Fruit fly (Drosophila melanogaster) whole organism, embryonic: ENCODE data around the gene lilli.
A peak's percentile ranks its signal among the peaks of the same experiment; 100 is the strongest.

Experiments used
- Awh ChIP-seq: fragments of 200-800 bp; sonication (Bioruptor generic); IDR thresholded peaks from 2 replicates; pipeline ENCODE4, ENCODE4 v1.3.6; 2022; ENCODE audit warnings: missing biosample characterization, missing genetic modification characterization
- CG10209 ChIP-seq: fragments of 200-800 bp; sonication (Bioruptor generic); optimal IDR thresholded peaks from 3 replicates; lab custom pipeline; 2017; ENCODE audit warnings: missing biosample characterization, mild to moderate bottlenecking, missing genetic modification characterization, missing genetic modification reagents
- CG12104 ChIP-seq: fragments of 200-800 bp; sonication (Bioruptor generic); optimal IDR thresholded peaks from 3 replicates; lab custom pipeline; 2016; ENCODE audit warnings: missing biosample characterization, missing genetic modification characterization
- CG12769 ChIP-seq: fragments of 200-800 bp; sonication (Bioruptor generic); optimal IDR thresholded peaks from 2 replicates; lab custom pipeline; 2019; ENCODE audit warnings: missing biosample characterization, mild to moderate bottlenecking, missing genetic modification characterization, moderate library complexity
- CG15011 ChIP-seq: fragments of 200-800 bp; sonication (Bioruptor generic); optimal IDR thresholded peaks from 3 replicates; lab custom pipeline; 2018; ENCODE audit warnings: missing biosample characterization, mild to moderate bottlenecking, missing genetic modification characterization
- CG15269 ChIP-seq: fragments of 200-800 bp; sonication (Bioruptor generic); optimal IDR thresholded peaks from 2 replicates; lab custom pipeline; 2018; ENCODE audit warnings: missing biosample characterization, mild to moderate bottlenecking, missing genetic modification characterization, moderate library complexity
- CG17186 ChIP-seq: fragments of 200-800 bp; sonication (Bioruptor generic); optimal IDR thresholded peaks from 3 replicates; lab custom pipeline; 2017; ENCODE audit warnings: missing biosample characterization, missing genetic modification reagents, missing genetic modification characterization
- CG17829 ChIP-seq: fragments of 200-800 bp; optimal IDR thresholded peaks from 2 replicates; lab custom pipeline; 2019; ENCODE audit warnings: missing biosample characterization, mild to moderate bottlenecking, missing genetic modification characterization, moderate library complexity
- CG2875 ChIP-seq: fragments of 200-800 bp; sonication (Bioruptor generic); optimal IDR thresholded peaks from 2 replicates; lab custom pipeline; 2017; ENCODE audit warnings: missing biosample characterization, mild to moderate bottlenecking, missing genetic modification characterization, missing genetic modification reagents
- CG30020 ChIP-seq: fragments of 200-800 bp; optimal IDR thresholded peaks from 2 replicates; lab custom pipeline; 2019; ENCODE audit warnings: missing biosample characterization, mild to moderate bottlenecking, missing genetic modification characterization, moderate library complexity
- CG3407 ChIP-seq: fragments of 200-800 bp; sonication (Bioruptor generic); optimal IDR thresholded peaks from 2 replicates; lab custom pipeline; 2018; ENCODE audit warnings: missing biosample characterization, mild to moderate bottlenecking, missing genetic modification characterization
- CG4424 ChIP-seq: fragments of 200-800 bp; sonication (Bioruptor generic); optimal IDR thresholded peaks from 3 replicates; lab custom pipeline; 2016; ENCODE audit warnings: missing biosample characterization, missing genetic modification characterization
- CG4707 ChIP-seq: fragments of 200-800 bp; sonication (Bioruptor generic); optimal IDR thresholded peaks from 2 replicates; lab custom pipeline; 2018; ENCODE audit warnings: missing biosample characterization, mild to moderate bottlenecking, missing genetic modification characterization, moderate library complexity
- CG6254 ChIP-seq: fragments of 200-800 bp; sonication (Bioruptor generic); optimal IDR thresholded peaks from 3 replicates; lab custom pipeline; 2017; ENCODE audit warnings: mild to moderate bottlenecking, missing biosample characterization, missing genetic modification reagents, missing genetic modification characterization
- CG6654 ChIP-seq: fragments of 200-800 bp; sonication (Bioruptor generic); optimal IDR thresholded peaks from 2 replicates; lab custom pipeline; 2017; ENCODE audit warnings: missing biosample characterization, mild to moderate bottlenecking, missing genetic modification characterization
- CG6813 ChIP-seq: fragments of 200-800 bp; sonication (Bioruptor generic); optimal IDR thresholded peaks from 2 replicates; lab custom pipeline; 2017; ENCODE audit warnings: missing biosample characterization, missing genetic modification characterization, mild to moderate bottlenecking, moderate library complexity, missing genetic modification reagents
- CG8388 ChIP-seq: fragments of 200-800 bp; sonication (Bioruptor generic); optimal IDR thresholded peaks from 2 replicates; lab custom pipeline; 2019; ENCODE audit warnings: missing biosample characterization, mild to moderate bottlenecking, missing genetic modification characterization, moderate library complexity
- CG9932 ChIP-seq: fragments of 200-800 bp; sonication (Bioruptor generic); IDR thresholded peaks from 2 replicates; pipeline ENCODE4 v1.3.6; 2022; ENCODE audit warnings: missing biosample characterization, missing genetic modification characterization
- D ChIP-seq, 2 experiments: fragments of 200-800 bp in 1 of 2; fragments of >200 bp in 1 of 2; sonication (Bioruptor generic) in 1 of 2; optimal IDR thresholded peaks; 2 replicates in 1 of 2; 3 replicates in 1 of 2; lab custom pipeline; 2017; ENCODE audit warnings: mild to moderate bottlenecking in 1 of 2, missing biosample characterization in 1 of 2, missing genetic modification characterization in 1 of 2, missing genetic modification reagents in 1 of 2
- H15 ChIP-seq: fragments of 200-800 bp; sonication (Bioruptor generic); IDR thresholded peaks from 3 replicates; pipeline ENCODE4 v1.3.6; 2022; ENCODE audit warnings: missing biosample characterization, missing genetic modification characterization
- Hr78 ChIP-seq, 2 experiments: fragments of 200-800 bp in 1 of 2; fragments of >200 bp in 1 of 2; sonication (Bioruptor generic) in 1 of 2; optimal IDR thresholded peaks; 2 replicates each; lab custom pipeline; 2017 to 2019; ENCODE audit warnings: missing biosample characterization in 2 of 2, missing genetic modification characterization in 2 of 2, mild to moderate bottlenecking in 1 of 2, moderate library complexity in 1 of 2
- Myb ChIP-seq: fragments of 200-800 bp; sonication (Bioruptor generic); optimal IDR thresholded peaks from 2 replicates; lab custom pipeline; 2016; ENCODE audit warnings: missing biosample characterization, missing genetic modification characterization
- Neu2 ChIP-seq: fragments of 200-800 bp; sonication (Bioruptor generic); optimal IDR thresholded peaks from 3 replicates; lab custom pipeline; 2016; ENCODE audit warnings: missing biosample characterization, missing genetic modification characterization, borderline replicate concordance
- Nf-YA ChIP-seq: fragments of 200-800 bp; sonication (Bioruptor generic); IDR thresholded peaks from 2 replicates; pipeline ENCODE4 v1.3.6; 2022; ENCODE audit warnings: missing biosample characterization, missing genetic modification characterization
- Nf-YB ChIP-seq: fragments of 200-800 bp; sonication (Bioruptor generic); optimal IDR thresholded peaks from 3 replicates; lab custom pipeline; 2019; ENCODE audit warnings: missing biosample characterization, mild to moderate bottlenecking, missing genetic modification characterization, moderate library complexity
- Sox100B ChIP-seq: fragments of 200-800 bp; sonication (Bioruptor generic); optimal IDR thresholded peaks from 3 replicates; lab custom pipeline; 2018; ENCODE audit warnings: missing biosample characterization, mild to moderate bottlenecking, missing genetic modification characterization
- ato ChIP-seq: fragments of 200-800 bp; sonication (Bioruptor generic); IDR thresholded peaks from 2 replicates; pipeline ENCODE4 v1.3.6; 2022; ENCODE audit warnings: missing biosample characterization, missing genetic modification characterization; ENCODE audit not compliant: partially characterized antibody
- bab2 ChIP-seq: fragments of 200-800 bp; sonication (Bioruptor generic); optimal IDR thresholded peaks from 2 replicates; lab custom pipeline; 2016; ENCODE audit warnings: missing biosample characterization, missing genetic modification characterization
- bbx ChIP-seq: fragments of 200-800 bp; sonication (Bioruptor generic); IDR thresholded peaks from 2 replicates; pipeline ENCODE4 v1.3.6; 2022; ENCODE audit warnings: missing biosample characterization, missing genetic modification characterization; ENCODE audit not compliant: partially characterized antibody
- chif ChIP-seq, 2 experiments: fragments of 200-800 bp; sonication (Bioruptor generic); optimal IDR thresholded peaks; 3 replicates each; lab custom pipeline; 2016; ENCODE audit warnings: missing biosample characterization in 2 of 2, missing genetic modification characterization in 2 of 2
- da ChIP-seq: fragments of 200-800 bp; sonication (Bioruptor generic); optimal IDR thresholded peaks from 2 replicates; lab custom pipeline; 2016; ENCODE audit warnings: missing biosample characterization, missing genetic modification characterization
- dati ChIP-seq: fragments of 200-800 bp; sonication (Bioruptor generic); IDR thresholded peaks from 2 replicates; pipeline ENCODE4 v1.3.6; 2022; ENCODE audit warnings: missing biosample characterization, missing genetic modification characterization
- dimm ChIP-seq: fragments of 200-800 bp; sonication (Bioruptor generic); IDR thresholded peaks from 2 replicates; pipeline ENCODE4 v1.3.6; 2022; ENCODE audit warnings: missing biosample characterization, missing genetic modification characterization
- fru ChIP-seq: fragments of >200 bp; optimal IDR thresholded peaks from 2 replicates; lab custom pipeline; 2017
- gem ChIP-seq: fragments of 200-800 bp; sonication (Bioruptor generic); optimal IDR thresholded peaks from 2 replicates; lab custom pipeline; 2019; ENCODE audit warnings: missing biosample characterization, mild to moderate bottlenecking, missing genetic modification characterization, moderate library complexity
- hbn ChIP-seq: fragments of 200-800 bp; sonication (Bioruptor generic); IDR thresholded peaks from 2 replicates; pipeline ENCODE4 v1.3.6; 2022; ENCODE audit warnings: missing biosample characterization, missing genetic modification characterization; ENCODE audit not compliant: partially characterized antibody
- insv ChIP-seq, 2 experiments: fragments of 200-800 bp; sonication (Bioruptor generic); optimal IDR thresholded peaks; 3 replicates each; lab custom pipeline; 2016 to 2018; ENCODE audit warnings: missing biosample characterization in 2 of 2, missing genetic modification characterization in 2 of 2
- ken ChIP-seq: fragments of 200-800 bp; sonication (Bioruptor generic); IDR thresholded peaks from 3 replicates; pipeline ENCODE4 v1.3.6; 2022; ENCODE audit warnings: missing biosample characterization, missing genetic modification characterization
- klu ChIP-seq: fragments of 200-800 bp; sonication (Bioruptor generic); IDR thresholded peaks from 2 replicates; pipeline ENCODE4 v1.3.6; 2022; ENCODE audit warnings: missing biosample characterization, missing genetic modification characterization
- nau ChIP-seq: fragments of 200-800 bp; sonication (Bioruptor generic); optimal IDR thresholded peaks from 3 replicates; lab custom pipeline; 2017; ENCODE audit warnings: missing biosample characterization, mild to moderate bottlenecking, missing genetic modification characterization, missing genetic modification reagents
- p53 ChIP-seq: fragments of 200-800 bp; sonication (Bioruptor generic); optimal IDR thresholded peaks from 2 replicates; lab custom pipeline; 2016; ENCODE audit warnings: missing biosample characterization, missing genetic modification characterization
- psq ChIP-seq: fragments of 200-800 bp; sonication (Bioruptor generic); optimal IDR thresholded peaks from 2 replicates; lab custom pipeline; 2017; ENCODE audit warnings: missing biosample characterization, missing genetic modification characterization
- row ChIP-seq: fragments of 200-800 bp; sonication (Bioruptor generic); IDR thresholded peaks from 3 replicates; pipeline ENCODE4 v1.3.6; 2022; ENCODE audit warnings: missing biosample characterization, missing genetic modification characterization
- sens ChIP-seq: fragments of 200-800 bp; sonication (Bioruptor generic); peaks from one replicate; lab custom pipeline; 2016; ENCODE audit warnings: missing biosample characterization, missing genetic modification characterization
- sna ChIP-seq: fragments of 200-800 bp; sonication (Bioruptor generic); IDR thresholded peaks from 2 replicates; pipeline ENCODE4 v1.3.6; 2022; ENCODE audit warnings: missing biosample characterization, missing genetic modification characterization; ENCODE audit not compliant: partially characterized antibody
- sr ChIP-seq: fragments of 200-800 bp; sonication (Bioruptor generic); IDR thresholded peaks from 3 replicates; pipeline ENCODE4 v1.3.6; 2022; ENCODE audit warnings: missing biosample characterization, missing genetic modification characterization
- stwl ChIP-seq: fragments of 200-800 bp; sonication (Bioruptor generic); optimal IDR thresholded peaks from 3 replicates; lab custom pipeline; 2018; ENCODE audit warnings: missing biosample characterization, mild to moderate bottlenecking, missing genetic modification characterization, moderate library complexity
- tgo ChIP-seq: fragments of 200-800 bp; sonication (Bioruptor generic); IDR thresholded peaks from 3 replicates; pipeline ENCODE4 v1.3.6; 2022; ENCODE audit warnings: missing biosample characterization, missing genetic modification characterization
- twi ChIP-seq: fragments of 200-800 bp; optimal IDR thresholded peaks from 2 replicates; lab custom pipeline; 2019; ENCODE audit warnings: missing biosample characterization, mild to moderate bottlenecking, missing genetic modification characterization, moderate library complexity

lilli gene

dm6 chr2L:2972439-2972936 lies 86.8 kb downstream of the lilli start, which contains the start of the genes Rrp1 and gammaTub23C (continued):
- no peak for TF ChIP-seq D (optimal IDR thresholded peaks at IDR 0.05; lab: Kevin White, UChicago)
- peak; percentile 88 for TF ChIP-seq D (GFP tag; optimal IDR thresholded peaks at IDR 0.05; lab: Kevin White, UChicago)
- peak; percentile 63 for TF ChIP-seq bab2 (GFP tag; lab: Kevin White, UChicago)
- peak; percentile 84 for TF ChIP-seq CG3407 (GFP tag; lab: Kevin White, UChicago)
- TF ChIP-seq Myb (GFP tag; lab: Kevin White, UChicago): peak; percentile 56
- peak; percentile 95 for TF ChIP-seq CG4424
- TF ChIP-seq hbn: no peak
- peak; percentile 93 for TF ChIP-seq CG10209
- no peak for TF ChIP-seq da (GFP tag; lab: Kevin White, UChicago)
- peak; percentile 93 for TF ChIP-seq CG12104 (GFP tag; lab: Kevin White, UChicago)
- TF ChIP-seq bbx (GFP tag; lab: Robert Waterston, UW): no peak
- TF ChIP-seq gem (tag; lab: Kevin White, UChicago): peak; percentile 95
- peak; percentile 95 for TF ChIP-seq Sox100B (GFP tag; lab: Kevin White, UChicago)
- 0 out of 2 replicates have a peak, but pooled peaks have one; percentile 24 for TF ChIP-seq dimm (GFP tag; lab: Robert Waterston, UW)
- TF ChIP-seq CG6813 (GFP tag; lab: Kevin White, UChicago): peak; percentile 72
- peak; percentile 77 for TF ChIP-seq CG6254 (GFP tag; lab: Kevin White, UChicago)
- TF ChIP-seq fru (lab: Kevin White, UChicago): no peak
- TF ChIP-seq Nf-YA (GFP tag; lab: Robert Waterston, UW): no peak
- peak; percentile 83 for TF ChIP-seq CG30020 (tag; lab: Kevin White, UChicago)
- TF ChIP-seq CG6654 (GFP tag; lab: Kevin White, UChicago): peak; percentile 80
- TF ChIP-seq CG15011: peak; percentile 87
- TF ChIP-seq CG12769 (tag; lab: Kevin White, UChicago): no peak
- TF ChIP-seq CG4707 (GFP tag; lab: Kevin White, UChicago): peak; percentile 47
- peak; percentile 92 for TF ChIP-seq CG17829
- TF ChIP-seq psq (GFP tag; lab: Kevin White, UChicago): peak; percentile 71
- TF ChIP-seq row (GFP tag; lab: Robert Waterston, UW): peak; percentile 93
- TF ChIP-seq CG2875 (GFP tag; lab: Kevin White, UChicago): peak; percentile 73
- TF ChIP-seq ken (GFP tag; lab: Robert Waterston, UW): peak; percentile 44; the same call in 1 of the 3 replicates
- TF ChIP-seq H15: peak; percentile 74; the same call in 2 of the 3 replicates
- TF ChIP-seq tgo: peak; percentile 86
- peak; percentile 90 for TF ChIP-seq CG15269 (tag; lab: Kevin White, UChicago)
- TF ChIP-seq Awh (GFP tag; lab: Robert Waterston, UW): no peak
- peak; percentile 89 for TF ChIP-seq twi (tag; lab: Kevin White, UChicago)
- peak in 1 of 2 experiments; percentile 74 for TF ChIP-seq insv (GFP tag; optimal IDR thresholded peaks at IDR 0.05; lab: Kevin White, UChicago)
- no peak for TF ChIP-seq ato (GFP tag; lab: Robert Waterston, UW)
- TF ChIP-seq chif (GFP tag; optimal IDR thresholded peaks at IDR 0.05; lab: Kevin White, UChicago): peak; percentile 48 to 81
- no peak for TF ChIP-seq sr (GFP tag; lab: Robert Waterston, UW)
- peak; percentile 75 for TF ChIP-seq Nf-YB (GFP tag; lab: Kevin White, UChicago)
- TF ChIP-seq CG9932: peak; percentile 85; the same call in 1 of the 2 replicates
- no peak for TF ChIP-seq Neu2 (GFP tag; lab: Kevin White, UChicago)
- no peak for TF ChIP-seq sna
- TF ChIP-seq nau (GFP tag; lab: Kevin White, UChicago): no peak
- peak in 1 of 2 experiments; percentile 71 for TF ChIP-seq Hr78 (GFP tag; optimal IDR thresholded peaks at IDR 0.05; lab: Kevin White, UChicago)
- peak; percentile 89 for TF ChIP-seq CG8388 (GFP tag; lab: Kevin White, UChicago)
- peak; percentile 45 for TF ChIP-seq stwl (tag; lab: Kevin White, UChicago)
- peak; percentile 96 for TF ChIP-seq sens
- TF ChIP-seq klu: peak; percentile 85
- TF ChIP-seq dati (GFP tag; lab: Robert Waterston, UW): no peak
- TF ChIP-seq CG17186 (GFP tag; lab: Kevin White, UChicago): peak; percentile 64
- no peak for TF ChIP-seq p53 (GFP tag; lab: Kevin White, UChicago)
